Worm (Caenorhabditis elegans) whole organism, late embryonic: ENCODE results near the gene Y64H9A.2.

Source experiments
- C08G9.2 ChIP-seq: sonication (generic microtip); optimal IDR thresholded peaks from 2 replicates; lab custom pipeline; 2016; ENCODE audit warnings: mild to moderate bottlenecking, missing genetic modification characterization, moderate library complexity, missing compliant biosample characterization
- K02D7.2 ChIP-seq: sonication (generic microtip); optimal IDR thresholded peaks from 2 replicates; lab custom pipeline; 2017; ENCODE audit warnings: mild to moderate bottlenecking, missing genetic modification characterization, missing compliant biosample characterization
- T23F11.4 ChIP-seq: fragments of 200-800 bp; sonication (Bioruptor generic); optimal IDR thresholded peaks from 2 replicates; lab custom pipeline; 2018; ENCODE audit warnings: mild to moderate bottlenecking, missing genetic modification characterization, missing compliant biosample characterization
- ahr-1 ChIP-seq: sonication (generic microtip); optimal IDR thresholded peaks from 2 replicates; lab custom pipeline; 2016; ENCODE audit warnings: missing genetic modification characterization, missing compliant biosample characterization
- ceh-14 ChIP-seq: sonication (generic microtip); optimal IDR thresholded peaks from 2 replicates; lab custom pipeline; 2016; ENCODE audit warnings: missing genotype, missing genetic modification characterization, missing compliant biosample characterization
- ceh-18 ChIP-seq: sonication (generic microtip); optimal IDR thresholded peaks from 2 replicates; lab custom pipeline; 2016; ENCODE audit warnings: missing genetic modification characterization, missing compliant biosample characterization
- ceh-22 ChIP-seq: sonication (generic microtip); optimal IDR thresholded peaks from 2 replicates; lab custom pipeline; 2017; ENCODE audit warnings: missing biosample characterization, missing genetic modification characterization
- ceh-24 ChIP-seq: sonication (generic microtip); optimal IDR thresholded peaks from 2 replicates; lab custom pipeline; 2016; ENCODE audit warnings: mild to moderate bottlenecking, missing genetic modification characterization, missing compliant biosample characterization
- ceh-30 ChIP-seq: fragments of 150-350 bp; optimal IDR thresholded peaks from 2 replicates; lab custom pipeline; 2014; ENCODE audit warnings: missing biosample characterization, missing genetic modification characterization
- ceh-45 ChIP-seq: fragments of 200-800 bp; sonication (Bioruptor generic); IDR thresholded peaks from 2 replicates; pipeline ENCODE4 v1.3.6; 2022; ENCODE audit warnings: missing genetic modification reagents, missing genetic modification characterization, missing compliant biosample characterization
- dve-1 ChIP-seq: sonication (generic microtip); optimal IDR thresholded peaks from 2 replicates; lab custom pipeline; 2017; ENCODE audit warnings: antibody characterized with exemption, mild to moderate bottlenecking, missing genetic modification characterization, missing compliant biosample characterization
- elt-2 ChIP-seq: sonication (generic microtip); optimal IDR thresholded peaks from 2 replicates; lab custom pipeline; 2016; ENCODE audit warnings: missing genetic modification reagents, missing genetic modification characterization, missing compliant biosample characterization
- ets-4 ChIP-seq: sonication (generic microtip); optimal IDR thresholded peaks from 2 replicates; lab custom pipeline; 2016; ENCODE audit warnings: missing genetic modification characterization, missing compliant biosample characterization
- eyg-1 ChIP-seq: sonication (generic microtip); optimal IDR thresholded peaks from 2 replicates; lab custom pipeline; 2016; ENCODE audit warnings: missing genotype, missing genetic modification characterization, missing compliant biosample characterization
- fkh-10 ChIP-seq: fragments of 150-350 bp; optimal IDR thresholded peaks from 2 replicates; lab custom pipeline; 2014; ENCODE audit warnings: missing biosample characterization, missing genetic modification reagents, missing genetic modification characterization
- hlh-15 ChIP-seq: sonication (generic microtip); optimal IDR thresholded peaks from 2 replicates; lab custom pipeline; 2016; ENCODE audit warnings: missing genetic modification characterization, missing compliant biosample characterization
- hlh-30 ChIP-seq: sonication (generic microtip); optimal IDR thresholded peaks from 2 replicates; lab custom pipeline; 2017; ENCODE audit warnings: antibody characterized with exemption, missing genetic modification characterization, missing compliant biosample characterization; ENCODE audit not compliant: insufficient read depth
- hlh-6 ChIP-seq: sonication (generic microtip); optimal IDR thresholded peaks from 2 replicates; lab custom pipeline; 2016; ENCODE audit warnings: missing genotype, missing genetic modification characterization, missing compliant biosample characterization
- lim-6 ChIP-seq: sonication (generic microtip); optimal IDR thresholded peaks from 2 replicates; lab custom pipeline; 2016; ENCODE audit warnings: missing genetic modification characterization, missing compliant biosample characterization
- lin-11 ChIP-seq: fragments of 200-800 bp; sonication (Bioruptor generic); optimal IDR thresholded peaks from 2 replicates; lab custom pipeline; 2018; ENCODE audit warnings: mild to moderate bottlenecking, missing genetic modification characterization, missing compliant biosample characterization
- nfya-1 ChIP-seq: sonication (generic microtip); optimal IDR thresholded peaks from 2 replicates; lab custom pipeline; 2017; ENCODE audit warnings: missing genetic modification characterization, mild to moderate bottlenecking, missing compliant biosample characterization, antibody characterized with exemption, moderate library complexity
- odd-2 ChIP-seq: sonication (generic microtip); optimal IDR thresholded peaks from 2 replicates; lab custom pipeline; 2017; ENCODE audit warnings: antibody characterized with exemption, mild to moderate bottlenecking, missing genetic modification characterization, missing compliant biosample characterization
- pag-3 ChIP-seq: sonication (generic microtip); optimal IDR thresholded peaks from 2 replicates; lab custom pipeline; 2016; ENCODE audit warnings: missing compliant biosample characterization, missing genetic modification characterization, borderline replicate concordance
- pax-1 ChIP-seq: fragments of 150-350 bp; optimal IDR thresholded peaks from 2 replicates; lab custom pipeline; 2014; ENCODE audit warnings: missing biosample characterization, missing genetic modification characterization
- pha-4 ChIP-seq: fragments of 150-350 bp; optimal IDR thresholded peaks from 2 replicates; lab custom pipeline; 2018; ENCODE audit warnings: missing biosample characterization, missing genetic modification reagents, missing genetic modification characterization
- pqm-1 ChIP-seq: sonication (generic microtip); optimal IDR thresholded peaks from 2 replicates; lab custom pipeline; 2016; ENCODE audit warnings: missing genetic modification characterization, missing compliant biosample characterization
- ref-2 ChIP-seq: sonication (generic microtip); optimal IDR thresholded peaks from 2 replicates; lab custom pipeline; 2016; ENCODE audit warnings: missing genetic modification characterization, missing compliant biosample characterization
- sdc-2 ChIP-seq: sonication (generic microtip); optimal IDR thresholded peaks from 2 replicates; lab custom pipeline; 2016; ENCODE audit warnings: missing genotype, missing genetic modification characterization, missing compliant biosample characterization
- sox-2 ChIP-seq: fragments of 200-800 bp; sonication (Bioruptor generic); IDR thresholded peaks from 2 replicates; pipeline ENCODE4 v1.3.6; 2022; ENCODE audit warnings: missing genetic modification reagents, missing genetic modification characterization, missing compliant biosample characterization
- tbx-2 ChIP-seq: sonication (generic microtip); optimal IDR thresholded peaks from 2 replicates; lab custom pipeline; 2016; ENCODE audit warnings: missing genetic modification characterization, missing compliant biosample characterization
- tbx-7 ChIP-seq: sonication (generic microtip); optimal IDR thresholded peaks from 2 replicates; lab custom pipeline; 2016; ENCODE audit warnings: missing genotype, missing genetic modification characterization, missing compliant biosample characterization
- ttx-3 ChIP-seq: sonication (generic microtip); optimal IDR thresholded peaks from 2 replicates; lab custom pipeline; 2016; ENCODE audit warnings: missing genetic modification reagents, missing genetic modification characterization, missing compliant biosample characterization
- unc-3 ChIP-seq, 2 experiments: fragments of 200-800 bp in 1 of 2; sonication (Bioruptor generic) in 1 of 2; sonication (generic microtip) in 1 of 2; conservative IDR thresholded peaks in 1 of 2; optimal IDR thresholded peaks in 1 of 2; 2 replicates each; pipeline versions ENCODE4 v1.3.6 to Lab custom; 2016 to 2022; ENCODE audit warnings: missing compliant biosample characterization in 2 of 2, missing genetic modification characterization in 2 of 2, missing genetic modification reagents in 1 of 2
- unc-42 ChIP-seq: sonication (generic microtip); optimal IDR thresholded peaks from 2 replicates; lab custom pipeline; 2016; ENCODE audit warnings: missing genotype, missing genetic modification characterization, missing compliant biosample characterization
- unc-55 ChIP-seq: sonication (generic microtip); optimal IDR thresholded peaks from 2 replicates; lab custom pipeline; 2017; ENCODE audit warnings: missing biosample characterization, missing genetic modification reagents, missing genetic modification characterization
- unc-86 ChIP-seq: sonication (generic microtip); optimal IDR thresholded peaks from 2 replicates; lab custom pipeline; 2016; ENCODE audit warnings: missing genetic modification characterization, missing compliant biosample characterization
- zip-5 ChIP-seq: sonication (generic microtip); optimal IDR thresholded peaks from 2 replicates; lab custom pipeline; 2016; ENCODE audit warnings: missing genetic modification characterization, missing compliant biosample characterization

Y64H9A.2 gene

ce11 chrX:5063750-5064652 lies 20.2 kb downstream of the Y64H9A.2 start, which contains the start of gene C24H10.2 (continued):
- TF ChIP-seq hlh-30 (tag; lab: Kevin White, UChicago) (no peak), ceh-18 (tag; lab: Kevin White, UChicago) (peak; percentile 30), ref-2 (tag; lab: Kevin White, UChicago) (peak; percentile 20), C08G9.2 (peak; percentile 25), ceh-24 (tag; lab: Kevin White, UChicago) (no peak), hlh-6 (tag; lab: Kevin White, UChicago) (no peak), elt-2 (tag; lab: Kevin White, UChicago) (peak; percentile 81), nfya-1 (peak; percentile 71), ets-4 (tag; lab: Kevin White, UChicago) (peak; percentile 20), tbx-2 (tag; lab: Kevin White, UChicago) (peak; percentile 76)

- no peak for TF ChIP-seq ceh-45
- TF ChIP-seq ceh-14, result no peak
- no peak for TF ChIP-seq pqm-1 (tag; lab: Kevin White, UChicago)
- TF ChIP-seq dve-1, result no peak
- no peak for TF ChIP-seq ceh-18 (tag; lab: Kevin White, UChicago)
- no peak for TF ChIP-seq pha-4 (tag; lab: Kevin White, UChicago)
- no peak for TF ChIP-seq pax-1 (tag; lab: Kevin White, UChicago)
- TF ChIP-seq sdc-2, result no peak
- TF ChIP-seq unc-3 (GFP tag; conservative IDR thresholded peaks at IDR 0.05; lab: Robert Waterston, UW), result no peak
- TF ChIP-seq unc-3 (tag; optimal IDR thresholded peaks at IDR 0.05; lab: Kevin White, UChicago), result no peak
- TF ChIP-seq odd-2, result no peak
- TF ChIP-seq hlh-30 (tag; lab: Kevin White, UChicago), result no peak
- no peak for TF ChIP-seq K02D7.2
- no peak for TF ChIP-seq fkh-10 (GFP tag; lab: Kevin White, UChicago)
- TF ChIP-seq nfya-1, result no peak
- TF ChIP-seq unc-86 (tag; lab: Kevin White, UChicago), result no peak
- TF ChIP-seq unc-42 (tag; lab: Kevin White, UChicago), result no peak
Measured at ce11 chrX:5066570-5066969, 22.8 kb downstream of the Y64H9A.2 start.

- TF ChIP-seq ceh-30 (tag; lab: Kevin White, UChicago) (no peak), T23F11.4 (GFP tag; lab: Kevin White, UChicago) (no peak), hlh-15 (tag; lab: Kevin White, UChicago) (no peak), ceh-22 (tag; lab: Kevin White, UChicago) (no peak), pag-3 (tag; lab: Kevin White, UChicago) (no peak), ttx-3 (tag; lab: Kevin White, UChicago) (no peak), unc-86 (tag; lab: Kevin White, UChicago) (no peak), nfya-1 (no peak), zip-5 (tag; lab: Kevin White, UChicago) (no peak), sox-2 (no peak), eyg-1 (tag; lab: Kevin White, UChicago) (no peak), tbx-7 (tag; lab: Kevin White, UChicago) (no peak), C08G9.2 (no peak), lim-6 (no peak), lin-11 (no peak), unc-55 (GFP tag; lab: Kevin White, UChicago) (no peak), ahr-1 (no peak), ceh-45 (no peak)
Measured at ce11 chrX:5067796-5068195, 24.0 kb downstream of the Y64H9A.2 start, which contains the start of gene clc-7. TSS of gene clc-7 (plus strand) at chrX:5068096.
